Worm (Caenorhabditis elegans): Measurements from ENCODE around the gene C03E10.1.

C03E10.1 gene

DNA sequence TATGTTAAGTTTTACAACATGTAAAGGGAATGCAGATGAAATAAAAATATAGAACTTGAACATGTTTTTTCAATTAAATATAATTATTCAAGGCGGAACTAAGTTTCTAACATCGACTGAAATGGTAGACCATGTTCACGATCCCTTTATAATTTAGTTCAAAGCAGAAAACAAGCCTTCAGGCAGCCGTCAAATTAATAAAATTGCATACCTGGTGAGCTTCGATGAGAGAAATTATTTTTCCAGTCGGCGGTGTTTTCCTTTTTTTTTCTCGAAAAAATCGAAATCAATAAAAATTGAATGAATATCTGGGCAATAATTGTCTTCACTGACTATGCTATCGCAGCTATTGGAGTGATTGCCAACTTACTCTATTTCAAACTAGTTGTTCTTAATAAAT lies at the start of gene C03E10.1:
Gene C03E10.1, plus strand, starts transcription at position 301 of the 400 bp plus-strand sequence.
- no peak for TF ChIP-seq ceh-9 (tag; optimal IDR thresholded peaks at IDR 0.05)
- no peak for TF ChIP-seq sea-2 (GFP tag; optimal IDR thresholded peaks at IDR 0.05)
- TF ChIP-seq nfya-1 (tag; optimal IDR thresholded peaks at IDR 0.05; ENCODE audit: insufficient read depth) = no peak
- TF ChIP-seq egl-5 (tag; optimal IDR thresholded peaks at IDR 0.05) = no peak
- TF ChIP-seq ztf-11 (tag; optimal IDR thresholded peaks at IDR 0.05) = no peak
- TF ChIP-seq ceh-16 (tag; optimal IDR thresholded peaks at IDR 0.05) = no peak
- TF ChIP-seq snpc-4 (tag; optimal IDR thresholded peaks at IDR 0.05) = no peak
- no peak for TF ChIP-seq aly-2 (tag; optimal IDR thresholded peaks at IDR 0.05)
- no peak for TF ChIP-seq nhr-67 (tag; optimal IDR thresholded peaks at IDR 0.05)
- no peak for TF ChIP-seq nhr-77 (tag; optimal IDR thresholded peaks at IDR 0.05)
- no peak for TF ChIP-seq daf-12 (tag; optimal IDR thresholded peaks at IDR 0.05)
- no peak for TF ChIP-seq nhr-11 (tag; optimal IDR thresholded peaks at IDR 0.05)
- no peak for TF ChIP-seq jun-1 (tag; optimal IDR thresholded peaks at IDR 0.05)
- TF ChIP-seq nhr-12 (tag; optimal IDR thresholded peaks at IDR 0.05) = no peak
- TF ChIP-seq fos-1 (tag; optimal IDR thresholded peaks at IDR 0.05) = no peak
- TF ChIP-seq unc-39 (tag; optimal IDR thresholded peaks at IDR 0.05) = no peak
- TF ChIP-seq skn-1 (tag; optimal IDR thresholded peaks at IDR 0.05) = no peak
- TF ChIP-seq ceh-82 (tag; optimal IDR thresholded peaks at IDR 0.05) = no peak
- no peak for TF ChIP-seq lsy-12 (tag; optimal IDR thresholded peaks at IDR 0.05)
- TF ChIP-seq lin-39 (tag; optimal IDR thresholded peaks at IDR 0.05) = no peak

DNA sequence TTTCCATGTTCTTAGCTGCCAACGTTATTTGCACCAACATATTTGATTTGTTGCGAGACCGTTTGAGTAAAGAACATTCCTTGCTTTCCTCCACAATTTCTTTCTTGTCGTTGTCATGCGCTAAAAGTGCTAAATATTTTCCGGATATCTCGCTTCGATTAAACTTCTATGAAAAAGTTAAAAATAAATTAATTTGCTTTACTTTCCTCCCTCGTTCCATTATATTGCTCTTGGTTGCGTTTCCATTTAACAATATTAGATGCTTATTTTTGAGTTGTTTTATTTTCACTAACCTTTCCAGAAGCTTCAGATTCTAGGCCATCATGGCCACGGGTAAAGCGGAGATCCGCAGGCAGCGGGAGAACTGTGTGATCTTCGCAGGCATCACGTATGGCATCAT lies 49.4 kb upstream of the C03E10.1 start, which contains the start of gene pgap-1:
Gene pgap-1, plus strand, starts transcription at position 301 of the 400 bp plus-strand sequence.
- TF ChIP-seq unc-39 (tag; optimal IDR thresholded peaks at IDR 0.05) (no peak), R02D3.7 (tag; optimal IDR thresholded peaks at IDR 0.05) (no peak), nhr-23 (tag; optimal IDR thresholded peaks at IDR 0.05) (no peak), ceh-82 (tag; optimal IDR thresholded peaks at IDR 0.05) (no peak), sea-2 (GFP tag; optimal IDR thresholded peaks at IDR 0.05) (no peak), fos-1 (tag; optimal IDR thresholded peaks at IDR 0.05) (no peak), ceh-9 (tag; optimal IDR thresholded peaks at IDR 0.05) (no peak), nhr-43 (tag; optimal IDR thresholded peaks at IDR 0.05; ENCODE audit: poor library complexity, severe bottlenecking) (no peak), fkh-10 (GFP tag; optimal IDR thresholded peaks at IDR 0.05) (no peak), lsy-12 (tag; optimal IDR thresholded peaks at IDR 0.05) (no peak), elt-2 (tag; optimal IDR thresholded peaks at IDR 0.05) (no peak), nhr-12 (tag; optimal IDR thresholded peaks at IDR 0.05) (no peak), elt-1 (tag; optimal IDR thresholded peaks at IDR 0.05) (no peak), nhr-28 (tag; optimal IDR thresholded peaks at IDR 0.05) (no peak), lin-39 (tag; optimal IDR thresholded peaks at IDR 0.05) (no peak), tbx-2 (tag; optimal IDR thresholded peaks at IDR 0.05) (no peak), pha-4 (tag; optimal IDR thresholded peaks at IDR 0.05) (no peak)

DNA sequence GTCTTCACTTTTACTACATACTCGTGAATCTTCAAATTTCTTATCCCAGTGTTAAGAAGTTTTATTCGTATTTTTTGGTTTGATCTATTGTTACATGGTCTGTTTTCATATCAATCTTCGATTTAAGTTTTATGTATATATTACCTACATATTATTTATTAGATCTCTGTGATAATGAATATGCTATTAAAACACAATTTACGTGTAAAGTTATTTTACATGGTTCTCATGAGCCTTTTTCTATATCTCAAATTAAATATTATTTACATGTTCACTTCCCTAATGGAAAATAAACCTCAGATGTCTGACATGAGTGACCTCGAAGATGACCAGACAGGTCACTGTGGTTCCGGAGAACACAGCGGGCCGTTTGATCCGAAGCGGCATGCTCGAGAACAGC lies 46.4 kb upstream of the C03E10.1 start, which contains the start of gene mxl-1:
Gene mxl-1, plus strand, starts transcription at position 301 of the 400 bp plus-strand sequence.
- TF ChIP-seq fos-1 (tag; optimal IDR thresholded peaks at IDR 0.05) = no peak

DNA sequence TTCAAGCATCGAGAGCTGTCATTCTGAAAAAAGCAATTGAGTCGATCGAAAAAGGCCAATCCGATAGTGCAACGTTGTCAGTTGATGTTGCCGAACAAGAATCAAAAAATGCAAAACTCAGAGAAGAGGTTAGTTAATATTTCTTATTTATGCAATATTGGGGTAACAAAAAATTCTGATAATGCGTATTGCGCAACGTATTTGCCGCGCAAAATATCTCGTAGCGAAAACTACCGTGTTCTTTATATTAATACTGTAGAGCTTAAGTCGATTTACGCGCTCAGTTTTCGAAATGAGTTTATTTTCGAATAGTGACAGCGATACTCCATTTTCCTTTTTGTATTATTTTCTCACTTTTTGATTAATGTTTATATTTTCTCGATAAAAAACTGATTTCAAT lies 46.0 kb upstream of the C03E10.1 start:
- no peak for TF ChIP-seq nhr-43 (tag; optimal IDR thresholded peaks at IDR 0.05; ENCODE audit: poor library complexity, severe bottlenecking)
- TF ChIP-seq nhr-77 (tag; optimal IDR thresholded peaks at IDR 0.05) = no peak
- no peak for TF ChIP-seq skn-1 (tag; optimal IDR thresholded peaks at IDR 0.05)
- no peak for TF ChIP-seq ceh-16 (tag; optimal IDR thresholded peaks at IDR 0.05)
- no peak for TF ChIP-seq nhr-67 (tag; optimal IDR thresholded peaks at IDR 0.05)
- TF ChIP-seq ZK546.5 (tag; optimal IDR thresholded peaks at IDR 0.05) = no peak
- TF ChIP-seq nhr-12 (tag; optimal IDR thresholded peaks at IDR 0.05) = no peak
- no peak for TF ChIP-seq daf-12 (tag; optimal IDR thresholded peaks at IDR 0.05)
- no peak for TF ChIP-seq nhr-76 (tag; optimal IDR thresholded peaks at IDR 0.05)
- TF ChIP-seq unc-62 (GFP tag; optimal IDR thresholded peaks at IDR 0.05) = no peak
- no peak for TF ChIP-seq fkh-10 (GFP tag; optimal IDR thresholded peaks at IDR 0.05)
- TF ChIP-seq unc-39 (tag; optimal IDR thresholded peaks at IDR 0.05) = no peak

DNA sequence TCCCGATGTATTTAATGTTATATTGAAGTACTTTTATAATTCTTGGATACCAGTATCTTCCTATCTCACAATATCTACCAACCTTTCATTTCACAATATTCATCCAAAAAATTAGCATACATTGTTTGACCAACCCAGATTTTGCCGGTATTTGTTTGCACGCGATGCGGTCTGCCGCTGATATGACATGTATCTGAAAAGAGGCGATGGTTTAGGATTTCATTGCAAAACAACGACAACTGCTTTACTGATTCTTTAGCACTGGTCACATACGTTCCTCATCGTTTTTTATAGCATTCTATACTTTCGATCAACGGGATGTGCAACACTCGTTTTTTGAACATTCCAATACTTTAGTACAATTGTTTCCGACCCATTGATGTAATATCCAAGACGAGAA lies 43.1 kb upstream of the C03E10.1 start, which contains the start of gene mam-4:
Gene mam-4, plus strand, starts transcription at position 301 of the 400 bp plus-strand sequence.
- TF ChIP-seq nhr-28 (tag; optimal IDR thresholded peaks at IDR 0.05) (no peak), nhr-237 (tag; optimal IDR thresholded peaks at IDR 0.05) (no peak), eor-1 (tag; optimal IDR thresholded peaks at IDR 0.05) (no peak), ceh-9 (tag; optimal IDR thresholded peaks at IDR 0.05) (no peak), nhr-67 (tag; optimal IDR thresholded peaks at IDR 0.05) (no peak), ZK546.5 (tag; optimal IDR thresholded peaks at IDR 0.05) (no peak), fos-1 (tag; optimal IDR thresholded peaks at IDR 0.05) (no peak), sea-2 (GFP tag; optimal IDR thresholded peaks at IDR 0.05) (no peak), R02D3.7 (tag; optimal IDR thresholded peaks at IDR 0.05) (no peak), elt-2 (tag; optimal IDR thresholded peaks at IDR 0.05) (no peak), ceh-28 (tag; optimal IDR thresholded peaks at IDR 0.05) (no peak), nhr-76 (tag; optimal IDR thresholded peaks at IDR 0.05) (no peak), lin-39 (tag; optimal IDR thresholded peaks at IDR 0.05) (no peak), aly-2 (tag; optimal IDR thresholded peaks at IDR 0.05) (no peak)

Measured in whole organism, L3 larva.